Worm (Caenorhabditis elegans) whole organism, late embryonic: ENCODE data around the gene nhr-9.

Source experiments
- ceh-14 ChIP-seq: sonication (generic microtip); optimal IDR thresholded peaks from 2 replicates; lab custom pipeline; 2016; ENCODE audit warnings: missing genotype, missing genetic modification characterization, missing compliant biosample characterization
- ceh-24 ChIP-seq: sonication (generic microtip); optimal IDR thresholded peaks from 2 replicates; lab custom pipeline; 2016; ENCODE audit warnings: mild to moderate bottlenecking, missing genetic modification characterization, missing compliant biosample characterization
- fkh-10 ChIP-seq: fragments of 150-350 bp; optimal IDR thresholded peaks from 2 replicates; lab custom pipeline; 2014; ENCODE audit warnings: missing biosample characterization, missing genetic modification reagents, missing genetic modification characterization
- gmeb-2 ChIP-seq: sonication (generic microtip); optimal IDR thresholded peaks from 2 replicates; lab custom pipeline; 2016; ENCODE audit warnings: missing genetic modification characterization, inconsistent platforms, missing compliant biosample characterization
- pqm-1 ChIP-seq: sonication (generic microtip); optimal IDR thresholded peaks from 2 replicates; lab custom pipeline; 2016; ENCODE audit warnings: missing genetic modification characterization, missing compliant biosample characterization
- pros-1 ChIP-seq: fragments of 150-350 bp; optimal IDR thresholded peaks from 2 replicates; lab custom pipeline; 2014; ENCODE audit warnings: missing biosample characterization, missing genetic modification reagents, missing genetic modification characterization
- sox-2 ChIP-seq: fragments of 200-800 bp; sonication (Bioruptor generic); IDR thresholded peaks from 2 replicates; pipeline ENCODE4 v1.3.6; 2022; ENCODE audit warnings: missing genetic modification reagents, missing genetic modification characterization, missing compliant biosample characterization
- sox-4 ChIP-seq: sonication (generic microtip); optimal IDR thresholded peaks from 2 replicates; lab custom pipeline; 2017; ENCODE audit warnings: mild to moderate bottlenecking, missing genetic modification characterization, inconsistent platforms, missing compliant biosample characterization
- tbx-2 ChIP-seq: sonication (generic microtip); optimal IDR thresholded peaks from 2 replicates; lab custom pipeline; 2016; ENCODE audit warnings: missing genetic modification characterization, missing compliant biosample characterization
- tbx-7 ChIP-seq: sonication (generic microtip); optimal IDR thresholded peaks from 2 replicates; lab custom pipeline; 2016; ENCODE audit warnings: missing genotype, missing genetic modification characterization, missing compliant biosample characterization
- unc-86 ChIP-seq: sonication (generic microtip); optimal IDR thresholded peaks from 2 replicates; lab custom pipeline; 2016; ENCODE audit warnings: missing genetic modification characterization, missing compliant biosample characterization

DNA sequence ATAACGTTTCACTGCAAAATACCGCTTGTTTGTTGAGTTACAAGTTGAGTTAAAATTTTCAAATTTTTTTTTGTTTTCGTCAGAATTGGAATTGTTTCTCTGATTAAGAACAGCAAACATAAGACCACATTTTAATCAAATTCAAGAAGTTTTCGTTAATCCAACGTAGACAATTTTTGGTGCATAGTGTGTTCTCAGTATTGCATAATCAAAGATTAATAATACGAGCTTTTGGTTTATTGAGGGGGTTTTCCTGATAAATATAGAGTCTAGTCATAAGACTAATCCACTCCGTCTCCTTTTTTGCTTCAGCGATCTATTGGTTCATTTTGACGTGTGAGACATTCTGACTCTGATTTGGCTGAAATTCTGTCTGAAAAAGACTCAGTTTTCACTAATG, at the start of gene nhr-9:
- TF ChIP-seq ceh-24 (tag; lab: Kevin White, UChicago) = no peak
- TF ChIP-seq sox-4 (tag; lab: Kevin White, UChicago) = no peak
- no peak for TF ChIP-seq unc-86 (tag; lab: Kevin White, UChicago)
- no peak for TF ChIP-seq pros-1 (tag; lab: Kevin White, UChicago)
- no peak for TF ChIP-seq fkh-10
- TF ChIP-seq tbx-7 (tag; lab: Kevin White, UChicago) = no peak
- TF ChIP-seq sox-2 (GFP tag; lab: Robert Waterston, UW) = no peak
- TF ChIP-seq gmeb-2 (tag; lab: Kevin White, UChicago) = no peak
- no peak for TF ChIP-seq pqm-1 (tag; lab: Kevin White, UChicago)
- no peak for TF ChIP-seq tbx-2
- TF ChIP-seq ceh-14 (tag; lab: Kevin White, UChicago) = no peak
